Worm (Caenorhabditis elegans) whole organism, mixed stage, embryonic: ENCODE results near the gene nep-18.

Experiments
- ces-1 ChIP-seq: fragments of 150-350 bp; optimal IDR thresholded peaks from 2 replicates; lab custom pipeline; 2014; ENCODE audit warnings: missing biosample characterization, missing genetic modification reagents, missing genetic modification characterization
- mab-5 ChIP-seq: fragments of 150-350 bp; optimal IDR thresholded peaks from 2 replicates; lab custom pipeline; 2014; ENCODE audit warnings: missing biosample characterization, missing genetic modification characterization
- mep-1 ChIP-seq: fragments of 150-350 bp; optimal IDR thresholded peaks from 2 replicates; lab custom pipeline; 2017; ENCODE audit warnings: missing biosample characterization, missing genetic modification reagents, missing genetic modification characterization, inconsistent platforms
- nhr-2 ChIP-seq: fragments of 150-350 bp; optimal IDR thresholded peaks from 2 replicates; lab custom pipeline; 2014; ENCODE audit warnings: missing biosample characterization, missing genetic modification characterization
- unc-62 ChIP-seq: fragments of 150-350 bp; optimal IDR thresholded peaks from 2 replicates; lab custom pipeline; 2014; ENCODE audit warnings: missing biosample characterization, missing genetic modification reagents, missing genetic modification characterization
- ztf-11 ChIP-seq: fragments of 150-350 bp; optimal IDR thresholded peaks from 2 replicates; lab custom pipeline; 2014; ENCODE audit warnings: missing biosample characterization, missing genetic modification characterization

DNA sequence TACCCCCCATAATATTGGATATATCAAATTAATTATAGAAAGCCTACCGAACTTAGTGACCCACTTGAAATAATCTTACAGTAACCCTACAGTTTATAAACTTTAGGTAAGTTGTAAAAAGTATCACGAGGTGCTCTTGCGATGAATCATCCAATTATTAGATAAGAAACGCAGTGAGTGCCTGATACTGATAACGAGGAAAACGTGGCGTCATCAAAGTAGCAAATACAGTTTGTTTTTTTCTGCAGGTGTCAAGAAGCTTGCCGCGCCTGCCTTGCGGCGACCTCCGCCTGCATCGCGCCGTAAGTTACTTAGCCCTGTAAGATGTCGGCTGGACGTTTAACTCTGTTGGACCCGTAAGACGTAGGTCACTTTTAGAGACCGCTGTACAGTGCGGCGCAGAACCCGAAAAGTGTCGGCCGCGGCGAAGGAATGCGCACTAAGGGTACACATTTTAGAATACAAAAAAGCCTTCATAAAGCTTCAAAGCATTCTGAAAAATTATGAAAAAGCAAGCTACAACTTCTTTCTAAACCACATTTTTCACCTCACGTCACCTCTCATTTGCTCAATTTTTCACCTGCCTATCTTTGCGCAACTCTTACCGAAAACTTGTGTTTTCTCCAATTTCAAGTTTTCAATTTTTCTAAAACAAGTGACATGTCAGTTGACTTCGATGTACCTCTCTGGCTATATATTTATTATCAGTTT is 46.5 kb upstream of the nep-18 start, which contains the start of gene sri-38:
- no peak for TF ChIP-seq unc-62 (GFP tag; lab: Kevin White, UChicago)
- TF ChIP-seq ztf-11 (tag; lab: Kevin White, UChicago), result no peak
- no peak for TF ChIP-seq nhr-2 (tag; lab: Kevin White, UChicago)
- no peak for TF ChIP-seq mab-5 (tag; lab: Kevin White, UChicago)
- no peak for TF ChIP-seq mep-1
- no peak for TF ChIP-seq ces-1
